Fruit fly (Drosophila melanogaster) whole organism, adult: ENCODE data around the gene Fit2.

Experiments used
- CG12768 ChIP-seq: fragments of 200-800 bp; sonication (Bioruptor generic); optimal IDR thresholded peaks from 2 replicates; lab custom pipeline; 2017; ENCODE audit warnings: missing biosample characterization, missing genetic modification characterization, mild to moderate bottlenecking, moderate library complexity, missing genetic modification reagents
- CG1620 ChIP-seq: fragments of 200-800 bp; sonication (Bioruptor generic); optimal IDR thresholded peaks from 2 replicates; lab custom pipeline; 2016; ENCODE audit warnings: missing biosample characterization, missing genetic modification characterization
- CG7101 ChIP-seq: fragments of 200-800 bp; sonication (Bioruptor generic); optimal IDR thresholded peaks from 2 replicates; lab custom pipeline; 2018; ENCODE audit warnings: missing biosample characterization, mild to moderate bottlenecking, missing genetic modification characterization, moderate library complexity
- Mnt ChIP-seq: fragments of 200-800 bp; sonication (Bioruptor generic); optimal IDR thresholded peaks from 2 replicates; lab custom pipeline; 2016; ENCODE audit warnings: missing biosample characterization, mild to moderate bottlenecking, missing genetic modification characterization
- cic ChIP-seq: fragments of 200-800 bp; sonication (Bioruptor generic); optimal IDR thresholded peaks from 2 replicates; lab custom pipeline; 2017; ENCODE audit warnings: missing biosample characterization, mild to moderate bottlenecking, missing genetic modification characterization, moderate library complexity

- TF ChIP-seq cic (GFP tag; lab: Kevin White, UChicago) (no peak), CG1620 (GFP tag; lab: Kevin White, UChicago) (peak; percentile 8), CG12768 (GFP tag; lab: Kevin White, UChicago) (no peak), Mnt (GFP tag; lab: Kevin White, UChicago) (peak; percentile 8), CG7101 (tag; lab: Kevin White, UChicago) (peak; percentile 39)
Observed at dm6 chr3L:17044799-17045198, 20.7 kb downstream of the Fit2 start, which contains the start of gene Pop5.
